Worm (Caenorhabditis elegans): ENCODE data around the gene F21C10.13.
A peak's percentile ranks its signal among the peaks of the same experiment; 100 is the strongest.

F21C10.13 gene

ce11 chrV:9163897-9164296 lies 41.8 kb downstream of the F21C10.13 start (continued):
- no peak for TF ChIP-seq nhr-12 (tag; optimal IDR thresholded peaks at IDR 0.05)
- TF ChIP-seq ceh-8 (GFP tag; optimal IDR thresholded peaks at IDR 0.05), result no peak
- no peak for TF ChIP-seq zag-1 (tag; optimal IDR thresholded peaks at IDR 0.05)
- no peak for TF ChIP-seq efl-3 (GFP tag; optimal IDR thresholded peaks at IDR 0.05)
- TF ChIP-seq lsy-2 (tag; optimal IDR thresholded peaks at IDR 0.05), result peak in 1 of 2 experiments; percentile 43
- TF ChIP-seq nhr-47 (tag; optimal IDR thresholded peaks at IDR 0.05), result peak; percentile 21
- no peak for TF ChIP-seq unc-86 (tag; optimal IDR thresholded peaks at IDR 0.05)
- no peak for TF ChIP-seq unc-62 (GFP tag; optimal IDR thresholded peaks at IDR 0.05)
- no peak for TF ChIP-seq fkh-4 (tag; optimal IDR thresholded peaks at IDR 0.05; ENCODE audit: borderline replicate concordance)
- no peak for TF ChIP-seq nhr-11 (tag; optimal IDR thresholded peaks at IDR 0.05)
- TF ChIP-seq dpl-1 (GFP tag; optimal IDR thresholded peaks at IDR 0.05), result no peak
- no peak for TF ChIP-seq pqm-1 (tag; optimal IDR thresholded peaks at IDR 0.05)
- peak; percentile 42 for TF ChIP-seq jun-1 (tag; optimal IDR thresholded peaks at IDR 0.05)
- TF ChIP-seq unc-30 (tag; optimal IDR thresholded peaks at IDR 0.05), result no peak
- peak; percentile 73 for TF ChIP-seq ama-1 (optimal IDR thresholded peaks at IDR 0.05)

ce11 chrV:9165073-9165699 lies 43.1 kb downstream of the F21C10.13 start, which contains the start of gene col-10:
Gene col-10 (minus strand): TSS chrV:9165307.
- TF ChIP-seq ama-1 (optimal IDR thresholded peaks at IDR 0.05), result peak; percentile 81
- no peak for TF ChIP-seq fkh-10 (GFP tag; optimal IDR thresholded peaks at IDR 0.05)
- TF ChIP-seq nhr-19 (GFP tag; conservative IDR thresholded peaks at IDR 0.05), result peak; percentile 31; the same call in 1 of the 2 replicates
- no peak for TF ChIP-seq F16B12.6 (tag; optimal IDR thresholded peaks at IDR 0.05)
- no peak for TF ChIP-seq aly-2 (tag; optimal IDR thresholded peaks at IDR 0.05)
- TF ChIP-seq nhr-47 (tag; optimal IDR thresholded peaks at IDR 0.05), result peak; percentile 34
- TF ChIP-seq pax-3 (tag; optimal IDR thresholded peaks at IDR 0.05), result no peak
- peak; percentile 62 for TF ChIP-seq nhr-90 (tag; optimal IDR thresholded peaks at IDR 0.05; ENCODE audit: poor library complexity)
- TF ChIP-seq sptf-1 (tag; optimal IDR thresholded peaks at IDR 0.05), result no peak
- no peak for TF ChIP-seq efl-3 (GFP tag; optimal IDR thresholded peaks at IDR 0.05)
- no peak for TF ChIP-seq fkh-4 (tag; optimal IDR thresholded peaks at IDR 0.05; ENCODE audit: borderline replicate concordance)
- TF ChIP-seq lsy-2 (tag; optimal IDR thresholded peaks at IDR 0.05), result peak in 1 of 2 experiments; percentile 7
- no peak for TF ChIP-seq lin-35 (GFP tag; optimal IDR thresholded peaks at IDR 0.05)
- no peak for TF ChIP-seq unc-30 (tag; optimal IDR thresholded peaks at IDR 0.05)
- TF ChIP-seq ceh-90 (tag; optimal IDR thresholded peaks at IDR 0.05), result no peak
- TF ChIP-seq elt-3 (tag; optimal IDR thresholded peaks at IDR 0.05), result peak in 4 of 6 experiments; percentile 40 to 82 (median 62)
- peak; percentile 64 for TF ChIP-seq blmp-1 (tag; optimal IDR thresholded peaks at IDR 0.05)
- TF ChIP-seq unc-130 (tag; optimal IDR thresholded peaks at IDR 0.05), result no peak
- no peak for TF ChIP-seq ceh-88 (GFP tag; IDR thresholded peaks at IDR 0.05)
- TF ChIP-seq lin-15B (tag; optimal IDR thresholded peaks at IDR 0.05), result no peak
- no peak for TF ChIP-seq Y116A8C.19 (tag; optimal IDR thresholded peaks at IDR 0.05; ENCODE audit: borderline replicate concordance)
- TF ChIP-seq unc-98 (GFP tag; IDR thresholded peaks at IDR 0.05), result no peak
- peak; percentile 18; the same call in 1 of the 2 replicates for TF ChIP-seq grh-1 (GFP tag; IDR thresholded peaks at IDR 0.05)
- no peak for TF ChIP-seq lin-39 (tag; optimal IDR thresholded peaks at IDR 0.05)
- TF ChIP-seq nhr-20 (tag; optimal IDR thresholded peaks at IDR 0.05), result peak; percentile 78
- TF ChIP-seq hlh-17 (GFP tag; optimal IDR thresholded peaks at IDR 0.05; ENCODE audit: borderline replicate concordance), result no peak
- peak; percentile 74 for TF ChIP-seq snu-23 (GFP tag; optimal IDR thresholded peaks at IDR 0.05)
- peak; percentile 60 for TF ChIP-seq pag-3 (tag; optimal IDR thresholded peaks at IDR 0.05; ENCODE audit: borderline replicate concordance, insufficient read depth)
- TF ChIP-seq dsc-1 (tag; optimal IDR thresholded peaks at IDR 0.05), result no peak
- no peak for TF ChIP-seq tlp-1 (tag; optimal IDR thresholded peaks at IDR 0.05)
- no peak for TF ChIP-seq zip-4 (GFP tag; optimal IDR thresholded peaks at IDR 0.05)
- TF ChIP-seq lin-14 (GFP tag; optimal IDR thresholded peaks at IDR 0.05), result peak; percentile 91
- TF ChIP-seq ces-1 (GFP tag; optimal IDR thresholded peaks at IDR 0.05), result no peak
- peak in 1 of 3 experiments; percentile 9 for TF ChIP-seq dpl-1 (GFP tag; optimal IDR thresholded peaks at IDR 0.05)
- peak; percentile 98 for TF ChIP-seq nhr-85 (tag)
- TF ChIP-seq fos-1 (tag; optimal IDR thresholded peaks at IDR 0.05), result no peak
- no peak for TF ChIP-seq mef-2 (tag; optimal IDR thresholded peaks at IDR 0.05)
- TF ChIP-seq mep-1 (tag; optimal IDR thresholded peaks at IDR 0.05), result peak; percentile 26
- TF ChIP-seq nhr-71 (tag; optimal IDR thresholded peaks at IDR 0.05), result peak; percentile 71
- no peak for TF ChIP-seq ceh-82 (tag; optimal IDR thresholded peaks at IDR 0.05)
- TF ChIP-seq lir-3 (tag; optimal IDR thresholded peaks at IDR 0.05; ENCODE audit: poor library complexity), result no peak
